Worm (Caenorhabditis elegans) whole organism, L2 larva: Measurements from ENCODE around the gene F22E5.6.
"Not testable (repeated sequence)": the region's sequence is repeated elsewhere in the genome, so short reads cannot be mapped to it uniquely, and the experiment has no call there.

Experiments used
- C34F6.9 ChIP-seq: fragments of 150-350 bp; optimal IDR thresholded peaks from 2 replicates; lab custom pipeline; 2014; ENCODE audit warnings: missing biosample characterization, missing genetic modification characterization
- F13H6.1 ChIP-seq: sonication (generic microtip); optimal IDR thresholded peaks from 2 replicates; lab custom pipeline; 2016; ENCODE audit warnings: missing genetic modification characterization, missing compliant biosample characterization
- R02D3.7 ChIP-seq: fragments of 150-350 bp; optimal IDR thresholded peaks from 2 replicates; lab custom pipeline; 2014; ENCODE audit warnings: missing biosample characterization, missing genetic modification characterization
- Y55F3AM.14 ChIP-seq: fragments of 200-800 bp; sonication (Bioruptor generic); optimal IDR thresholded peaks from 2 replicates; lab custom pipeline; 2018; ENCODE audit warnings: mild to moderate bottlenecking, missing genetic modification characterization, missing compliant biosample characterization
- ZK546.5 ChIP-seq: sonication (generic microtip); optimal IDR thresholded peaks from 2 replicates; lab custom pipeline; 2017; ENCODE audit warnings: missing biosample characterization, missing genetic modification characterization
- alr-1 ChIP-seq: fragments of 150-350 bp; optimal IDR thresholded peaks from 2 replicates; lab custom pipeline; 2014; ENCODE audit warnings: missing biosample characterization, missing genetic modification characterization
- ama-1 ChIP-seq: fragments of 150-350 bp; optimal IDR thresholded peaks from 2 replicates; lab custom pipeline; 2018; ENCODE audit warnings: inconsistent platforms
- blmp-1 ChIP-seq: sonication (generic microtip); optimal IDR thresholded peaks from 2 replicates; lab custom pipeline; 2017; ENCODE audit warnings: missing genetic modification characterization, mild to moderate bottlenecking, missing compliant biosample characterization, antibody characterized with exemption, moderate library complexity; ENCODE audit not compliant: insufficient read depth
- ceh-16 ChIP-seq: fragments of 150-350 bp; optimal IDR thresholded peaks from 2 replicates; lab custom pipeline; 2014; ENCODE audit warnings: missing biosample characterization, missing genetic modification characterization
- ceh-82 ChIP-seq: fragments of 150-350 bp; optimal IDR thresholded peaks from 2 replicates; lab custom pipeline; 2014; ENCODE audit warnings: missing biosample characterization, missing genetic modification characterization
- crh-2 ChIP-seq: sonication (generic microtip); optimal IDR thresholded peaks from 2 replicates; lab custom pipeline; 2017; ENCODE audit warnings: missing biosample characterization, missing genetic modification characterization
- egl-27 ChIP-seq: sonication (generic microtip); optimal IDR thresholded peaks from 3 replicates; lab custom pipeline; 2017; ENCODE audit warnings: missing biosample characterization, missing genetic modification reagents, missing genetic modification characterization
- elt-1 ChIP-seq: fragments of 150-350 bp; optimal IDR thresholded peaks from 2 replicates; lab custom pipeline; 2014; ENCODE audit warnings: missing biosample characterization, missing genetic modification characterization
- elt-3 ChIP-seq: sonication (generic microtip); optimal IDR thresholded peaks from 2 replicates; lab custom pipeline; 2017; ENCODE audit warnings: missing biosample characterization, missing genetic modification characterization
- fos-1 ChIP-seq: fragments of 150-350 bp; optimal IDR thresholded peaks from 2 replicates; lab custom pipeline; 2014; ENCODE audit warnings: missing biosample characterization, missing genetic modification characterization
- lin-11 ChIP-seq: fragments of 150-350 bp; sonication (generic microtip); optimal IDR thresholded peaks from 2 replicates; lab custom pipeline; 2014; ENCODE audit warnings: missing biosample characterization, missing genetic modification characterization, inconsistent platforms, mixed read lengths
- lin-13 ChIP-seq: fragments of 150-350 bp; optimal IDR thresholded peaks from 2 replicates; lab custom pipeline; 2014; ENCODE audit warnings: missing biosample characterization, missing genetic modification reagents, missing genetic modification characterization
- lsy-2 ChIP-seq, 2 experiments: fragments of 150-350 bp in 1 of 2; sonication (generic microtip) in 1 of 2; optimal IDR thresholded peaks; 2 replicates each; lab custom pipeline; 2014 to 2017; ENCODE audit warnings: missing biosample characterization in 2 of 2, missing genetic modification characterization in 2 of 2
- mab-5 ChIP-seq: fragments of 150-350 bp; optimal IDR thresholded peaks from 2 replicates; lab custom pipeline; 2014; ENCODE audit warnings: missing biosample characterization, missing genetic modification characterization
- mdl-1 ChIP-seq, 2 experiments: fragments of 150-350 bp in 1 of 2; sonication (generic microtip) in 1 of 2; optimal IDR thresholded peaks; 2 replicates each; lab custom pipeline; 2017; ENCODE audit warnings: missing biosample characterization in 2 of 2, missing genetic modification characterization in 2 of 2
- nhr-11 ChIP-seq: fragments of 150-350 bp; optimal IDR thresholded peaks from 2 replicates; lab custom pipeline; 2014; ENCODE audit warnings: missing biosample characterization, missing genetic modification characterization
- nhr-12 ChIP-seq: fragments of 150-350 bp; optimal IDR thresholded peaks from 2 replicates; lab custom pipeline; 2014; ENCODE audit warnings: missing biosample characterization, missing genetic modification characterization
- nhr-129 ChIP-seq: fragments of 150-350 bp; optimal IDR thresholded peaks from 2 replicates; lab custom pipeline; 2014; ENCODE audit warnings: missing biosample characterization, missing genetic modification characterization
- nhr-21 ChIP-seq: fragments of 150-350 bp; optimal IDR thresholded peaks from 2 replicates; lab custom pipeline; 2014; ENCODE audit warnings: missing biosample characterization, missing genetic modification characterization
- nhr-23 ChIP-seq: fragments of 150-350 bp; optimal IDR thresholded peaks from 2 replicates; lab custom pipeline; 2014; ENCODE audit warnings: missing biosample characterization, missing genetic modification reagents, missing genetic modification characterization
- nhr-237 ChIP-seq: fragments of 150-350 bp; optimal IDR thresholded peaks from 2 replicates; lab custom pipeline; 2014; ENCODE audit warnings: missing biosample characterization, missing genetic modification characterization
- nhr-25 ChIP-seq: fragments of 150-350 bp; sonication (generic microtip); optimal IDR thresholded peaks from 3 replicates; lab custom pipeline; 2014; ENCODE audit warnings: missing biosample characterization, missing genetic modification characterization
- nhr-6 ChIP-seq: fragments of 150-350 bp; optimal IDR thresholded peaks from 2 replicates; lab custom pipeline; 2014; ENCODE audit warnings: missing biosample characterization, missing genetic modification characterization
- nhr-77 ChIP-seq: fragments of 150-350 bp; optimal IDR thresholded peaks from 2 replicates; lab custom pipeline; 2014; ENCODE audit warnings: missing biosample characterization, missing genetic modification characterization
- peb-1 ChIP-seq: fragments of 150-350 bp; optimal IDR thresholded peaks from 2 replicates; lab custom pipeline; 2014; ENCODE audit warnings: missing biosample characterization, missing genetic modification characterization
- sem-4 ChIP-seq: fragments of 150-350 bp; optimal IDR thresholded peaks from 2 replicates; lab custom pipeline; 2014; ENCODE audit warnings: missing biosample characterization, missing genetic modification reagents, missing genetic modification characterization
- skn-1 ChIP-seq: sonication (generic microtip); optimal IDR thresholded peaks from 2 replicates; lab custom pipeline; 2017; ENCODE audit warnings: missing biosample characterization, missing genetic modification characterization
- sma-3 ChIP-seq: sonication (generic microtip); optimal IDR thresholded peaks from 2 replicates; lab custom pipeline; 2016; ENCODE audit warnings: missing genetic modification reagents, missing genetic modification characterization, missing compliant biosample characterization
- sma-9 ChIP-seq, 2 experiments: fragments of 150-350 bp in 1 of 2; sonication (generic microtip) in 1 of 2; optimal IDR thresholded peaks; 2 replicates each; lab custom pipeline; 2014 to 2016; ENCODE audit warnings: missing genetic modification characterization in 2 of 2, mild to moderate bottlenecking in 1 of 2, missing biosample characterization in 1 of 2, missing compliant biosample characterization in 1 of 2, missing genetic modification reagents in 1 of 2, moderate library complexity in 1 of 2
- snpc-4 ChIP-seq: fragments of 150-350 bp; optimal IDR thresholded peaks from 2 replicates; lab custom pipeline; 2014; ENCODE audit warnings: missing biosample characterization, missing genetic modification characterization
- unc-39 ChIP-seq: fragments of 150-350 bp; optimal IDR thresholded peaks from 2 replicates; lab custom pipeline; 2014; ENCODE audit warnings: missing biosample characterization, missing genetic modification characterization
- unc-62 ChIP-seq: fragments of 150-350 bp; optimal IDR thresholded peaks from 2 replicates; lab custom pipeline; 2014; ENCODE audit warnings: missing biosample characterization, missing genetic modification reagents, missing genetic modification characterization
- zag-1 ChIP-seq: fragments of 150-350 bp; optimal IDR thresholded peaks from 2 replicates; lab custom pipeline; 2014; ENCODE audit warnings: missing biosample characterization, missing genetic modification characterization
- ztf-1 ChIP-seq: fragments of 200-800 bp; sonication (Bioruptor generic); conservative IDR thresholded peaks from 2 replicates; pipeline ENCODE4 v1.3.6; 2022; ENCODE audit warnings: missing genetic modification characterization, missing compliant biosample characterization
- ztf-11 ChIP-seq: sonication (generic microtip); optimal IDR thresholded peaks from 2 replicates; lab custom pipeline; 2017; ENCODE audit warnings: missing biosample characterization, missing genetic modification characterization
- ztf-4 ChIP-seq: fragments of 150-350 bp; optimal IDR thresholded peaks from 2 replicates; lab custom pipeline; 2014; ENCODE audit warnings: missing biosample characterization, missing genetic modification characterization

The F22E5.6 gene

DNA sequence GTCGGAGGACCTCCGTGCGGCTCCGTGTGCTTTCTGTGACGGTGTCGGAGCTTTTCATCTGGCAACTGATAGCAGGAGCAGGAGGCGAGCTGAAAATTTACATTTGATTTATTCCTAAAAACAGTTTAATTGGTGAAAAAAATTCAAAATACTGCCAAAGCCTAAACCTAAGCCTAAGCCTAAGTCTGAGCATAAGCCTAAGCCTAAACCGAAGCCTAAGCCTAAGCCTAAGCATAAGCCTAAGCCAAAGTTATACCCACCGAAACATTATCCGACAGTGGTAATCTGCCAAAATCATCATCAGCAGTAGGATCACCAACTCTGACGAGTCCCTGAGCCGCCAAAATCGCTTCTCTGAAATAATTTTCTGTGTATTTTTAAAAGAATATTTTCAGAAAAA lies 35.1 kb downstream of the F22E5.6 start:
- TF ChIP-seq nhr-237 (tag; lab: Kevin White, UChicago) (no peak), alr-1 (no peak), ceh-16 (tag; lab: Kevin White, UChicago) (no peak), nhr-25 (tag; lab: Kevin White, UChicago) (no peak), ZK546.5 (tag; lab: Kevin White, UChicago) (no peak)

- no peak for TF ChIP-seq ztf-1 (GFP tag; lab: Robert Waterston, UW)
- no peak for TF ChIP-seq egl-27
- no peak for TF ChIP-seq skn-1 (tag; lab: Kevin White, UChicago)
- no peak for TF ChIP-seq Y55F3AM.14 (GFP tag; lab: Kevin White, UChicago)
- no peak for TF ChIP-seq nhr-11 (tag; lab: Kevin White, UChicago)
- TF ChIP-seq sma-9 (GFP tag; optimal IDR thresholded peaks at IDR 0.05; lab: Kevin White, UChicago), result peak; percentile 49
- TF ChIP-seq sma-9 (tag; optimal IDR thresholded peaks at IDR 0.05; lab: Kevin White, UChicago), result no peak
- TF ChIP-seq nhr-12 (tag; lab: Kevin White, UChicago), result no peak
- peak; percentile 59 for TF ChIP-seq lin-13 (GFP tag; lab: Kevin White, UChicago)
- peak in 1 of 2 experiments; percentile 28 for TF ChIP-seq lsy-2 (tag; optimal IDR thresholded peaks at IDR 0.05; lab: Kevin White, UChicago)
- TF ChIP-seq R02D3.7 (tag; lab: Kevin White, UChicago), result no peak
- TF ChIP-seq ama-1 (lab: Kevin White, UChicago), result no peak
- no peak for TF ChIP-seq snpc-4 (tag; lab: Kevin White, UChicago)
- TF ChIP-seq ceh-82 (tag; lab: Kevin White, UChicago), result no peak
- no peak for TF ChIP-seq sma-3
- TF ChIP-seq mab-5, result no peak
- TF ChIP-seq zag-1, result no peak
- no peak for TF ChIP-seq mdl-1 (tag; optimal IDR thresholded peaks at IDR 0.05; lab: Kevin White, UChicago)
- TF ChIP-seq unc-62 (GFP tag; lab: Kevin White, UChicago), result no peak
- TF ChIP-seq ztf-4 (tag; lab: Kevin White, UChicago), result no peak
- no peak for TF ChIP-seq peb-1
- TF ChIP-seq ZK546.5 (tag; lab: Kevin White, UChicago), result no peak
- no peak for TF ChIP-seq unc-39
- TF ChIP-seq crh-2 (tag; lab: Kevin White, UChicago), result no peak
- TF ChIP-seq C34F6.9 (tag; lab: Kevin White, UChicago), result peak; percentile 26
- no peak for TF ChIP-seq ztf-11 (tag; lab: Kevin White, UChicago)
- no peak for TF ChIP-seq nhr-21 (tag; lab: Kevin White, UChicago)
- no peak for TF ChIP-seq nhr-129 (tag; lab: Kevin White, UChicago)
- no peak for TF ChIP-seq blmp-1 (tag; lab: Kevin White, UChicago)
- TF ChIP-seq nhr-25 (tag; lab: Kevin White, UChicago), result no peak
- TF ChIP-seq elt-3 (tag; lab: Kevin White, UChicago), result no peak
- TF ChIP-seq nhr-6 (tag; lab: Kevin White, UChicago), result no peak
- TF ChIP-seq lin-11 (tag; lab: Kevin White, UChicago), result no peak
- TF ChIP-seq fos-1, result no peak
- no peak for TF ChIP-seq nhr-77 (tag; lab: Kevin White, UChicago)
- TF ChIP-seq nhr-23, result no peak
- TF ChIP-seq alr-1, result no peak
- no peak for TF ChIP-seq nhr-237 (tag; lab: Kevin White, UChicago)
- peak; percentile 24 for TF ChIP-seq sem-4 (tag; lab: Kevin White, UChicago)
- TF ChIP-seq elt-1 (tag; lab: Kevin White, UChicago), result no peak
- TF ChIP-seq F13H6.1, result peak; percentile 44
- TF ChIP-seq, all 48 proteins: peak for 6
These were observed 37.5 kb downstream of the F22E5.6 start, which contains the start of the genes sup-9 and nspf-1 for ce11 chrII:2686985-2687675. Gene sup-9 (minus strand): TSS chrII:2687027. Gene nspf-1 (plus strand): TSS chrII:2687625.

DNA sequence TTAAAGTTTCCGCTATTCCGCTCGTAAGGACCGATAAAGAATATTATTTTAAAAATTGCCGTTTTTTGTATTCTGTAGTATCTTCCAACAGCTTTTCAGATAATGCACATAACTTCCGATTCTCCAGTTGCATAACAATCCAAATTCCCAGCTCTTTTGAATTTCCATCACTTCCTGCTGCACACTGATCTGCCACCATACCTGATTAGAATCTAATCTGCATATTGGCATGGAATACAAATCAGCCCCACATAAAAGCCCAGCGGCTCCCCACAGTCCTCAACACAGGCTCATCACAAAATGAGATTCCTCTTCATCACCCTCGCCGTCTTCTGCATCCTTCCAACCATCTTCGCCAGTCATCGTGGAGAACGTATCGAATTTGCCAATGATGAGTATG lies 39.0 kb downstream of the F22E5.6 start, which contains the start of gene nspf-2:
Gene nspf-2 (plus strand): TSS at position 301 of the 400 bp plus-strand sequence.
- TF ChIP-seq ztf-4 (tag; lab: Kevin White, UChicago); nhr-237 (tag; lab: Kevin White, UChicago); alr-1: not testable (repeated sequence)
